Worm (Caenorhabditis elegans) whole organism, late embryonic: ENCODE data around the gene R04D3.3.

ENCODE experiments used
- ceh-19 ChIP-seq: fragments of 200-800 bp; sonication (Bioruptor generic); optimal IDR thresholded peaks from 2 replicates; lab custom pipeline; 2018; ENCODE audit warnings: mild to moderate bottlenecking, missing genetic modification characterization, missing compliant biosample characterization
- ceh-31 ChIP-seq: sonication (generic microtip); optimal IDR thresholded peaks from 2 replicates; lab custom pipeline; 2016; ENCODE audit warnings: missing genetic modification characterization, missing compliant biosample characterization
- ceh-48 ChIP-seq: sonication (generic microtip); optimal IDR thresholded peaks from 2 replicates; lab custom pipeline; 2016; ENCODE audit warnings: missing genetic modification characterization, inconsistent platforms, missing compliant biosample characterization
- ceh-9 ChIP-seq: sonication (generic microtip); optimal IDR thresholded peaks from 2 replicates; lab custom pipeline; 2016; ENCODE audit warnings: mild to moderate bottlenecking, missing genetic modification characterization, inconsistent platforms, missing compliant biosample characterization
- che-1 ChIP-seq: sonication (generic microtip); optimal IDR thresholded peaks from 2 replicates; lab custom pipeline; 2016; ENCODE audit warnings: mild to moderate bottlenecking, missing genetic modification characterization, missing compliant biosample characterization
- dve-1 ChIP-seq: sonication (generic microtip); optimal IDR thresholded peaks from 2 replicates; lab custom pipeline; 2017; ENCODE audit warnings: antibody characterized with exemption, mild to moderate bottlenecking, missing genetic modification characterization, missing compliant biosample characterization
- hlh-15 ChIP-seq: sonication (generic microtip); optimal IDR thresholded peaks from 2 replicates; lab custom pipeline; 2016; ENCODE audit warnings: missing genetic modification characterization, missing compliant biosample characterization
- pag-3 ChIP-seq: sonication (generic microtip); optimal IDR thresholded peaks from 2 replicates; lab custom pipeline; 2016; ENCODE audit warnings: missing compliant biosample characterization, missing genetic modification characterization, borderline replicate concordance
- syd-9 ChIP-seq: sonication (generic microtip); optimal IDR thresholded peaks from 2 replicates; lab custom pipeline; 2016; ENCODE audit warnings: mild to moderate bottlenecking, missing genetic modification characterization, moderate library complexity, missing compliant biosample characterization
- tbx-2 ChIP-seq: sonication (generic microtip); optimal IDR thresholded peaks from 2 replicates; lab custom pipeline; 2016; ENCODE audit warnings: missing genetic modification characterization, missing compliant biosample characterization

ce11 chrX:13257577-13257976 lies 32.9 kb downstream of the R04D3.3 start, which contains the start of gene K08H2.10:
- TF ChIP-seq dve-1 (tag; lab: Kevin White, UChicago), result no peak
- TF ChIP-seq che-1, result no peak
- no peak for TF ChIP-seq pag-3 (tag; lab: Kevin White, UChicago)
- no peak for TF ChIP-seq ceh-31 (tag; lab: Kevin White, UChicago)
- no peak for TF ChIP-seq ceh-19 (GFP tag; lab: Kevin White, UChicago)
- TF ChIP-seq hlh-15 (tag; lab: Kevin White, UChicago), result no peak
- TF ChIP-seq tbx-2 (tag; lab: Kevin White, UChicago), result no peak
- no peak for TF ChIP-seq ceh-48
- TF ChIP-seq ceh-9 (tag; lab: Kevin White, UChicago), result no peak
- no peak for TF ChIP-seq syd-9 (tag; lab: Kevin White, UChicago)
